Worm (Caenorhabditis elegans): ENCODE data around the gene ssl-1.

The ssl-1 gene

ce11 chrIII:12764241-12764640 is 49.9 kb downstream of the ssl-1 start, which contains the start of the genes irld-19 and irld-61:
Gene irld-19, minus strand, starts transcription at chrIII:12764341.
Gene irld-61, plus strand, starts transcription at chrIII:12764553.
- no peak for TF ChIP-seq sea-1 (GFP tag; conservative IDR thresholded peaks at IDR 0.05)
- no peak for TF ChIP-seq hmg-4 (GFP tag; optimal IDR thresholded peaks at IDR 0.05)
- no peak for TF ChIP-seq tbx-37 (GFP tag; conservative IDR thresholded peaks at IDR 0.05)
- TF ChIP-seq aly-1 (tag; optimal IDR thresholded peaks at IDR 0.05): no peak
- TF ChIP-seq pes-1 (GFP tag; IDR thresholded peaks at IDR 0.05): no peak
- TF ChIP-seq F13C5.2 (tag; optimal IDR thresholded peaks at IDR 0.05): no peak
- no peak for TF ChIP-seq scrt-1 (GFP tag; IDR thresholded peaks at IDR 0.05)
- TF ChIP-seq hnd-1 (tag; optimal IDR thresholded peaks at IDR 0.05): no peak
- no peak for TF ChIP-seq tra-4 (tag; optimal IDR thresholded peaks at IDR 0.05)
- no peak for TF ChIP-seq B0310.2 (tag; optimal IDR thresholded peaks at IDR 0.05)
- no peak for TF ChIP-seq ceh-36 (tag; optimal IDR thresholded peaks at IDR 0.05)
- TF ChIP-seq ets-7 (tag; optimal IDR thresholded peaks at IDR 0.05): no peak
- TF ChIP-seq tbx-11 (GFP tag; IDR thresholded peaks at IDR 0.05): no peak

- TF ChIP-seq hmg-4 (GFP tag; optimal IDR thresholded peaks at IDR 0.05) (no peak), ceh-13 (GFP tag; optimal IDR thresholded peaks at IDR 0.05) (no peak), F13C5.2 (tag; optimal IDR thresholded peaks at IDR 0.05) (no peak), scrt-1 (GFP tag; IDR thresholded peaks at IDR 0.05) (no peak), hmbx-1 (tag; optimal IDR thresholded peaks at IDR 0.05) (no peak), B0310.2 (tag; optimal IDR thresholded peaks at IDR 0.05) (no peak), ets-7 (tag; optimal IDR thresholded peaks at IDR 0.05) (no peak)
These were observed 59.4 kb downstream of the ssl-1 start for ce11 chrIII:12773753-12774152.

DNA sequence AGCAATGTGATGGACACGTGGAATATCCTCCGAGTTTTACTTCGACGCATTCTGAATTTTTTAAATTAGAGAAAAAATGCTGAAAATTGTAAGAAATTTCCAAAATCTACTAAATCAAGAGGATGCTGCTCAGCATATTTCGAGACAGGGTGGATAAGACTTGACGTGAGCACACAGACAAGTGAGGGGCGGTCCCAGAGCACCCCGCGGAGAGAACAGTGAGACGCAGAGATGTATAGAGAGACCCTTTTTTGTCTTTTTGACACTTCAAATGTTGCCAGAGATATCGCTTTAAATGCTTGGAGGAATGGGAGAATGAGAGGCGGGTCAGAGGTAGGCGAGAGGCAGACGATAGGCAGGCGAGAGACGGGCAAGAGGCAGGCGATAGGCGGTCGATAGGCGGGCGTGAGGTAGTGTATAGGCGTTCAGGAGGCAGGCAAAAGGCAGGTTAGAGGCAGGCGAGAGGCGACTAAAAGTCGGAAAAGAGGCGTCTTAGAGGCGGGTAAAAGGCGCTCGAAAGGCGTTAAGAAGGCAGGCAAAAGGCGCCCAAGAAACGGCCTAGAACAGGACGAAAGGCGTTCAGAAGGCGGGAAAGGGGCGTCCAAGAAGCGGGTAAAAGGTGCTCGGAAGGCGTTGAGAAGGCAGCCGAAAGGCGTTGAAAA is 65.4 kb downstream of the ssl-1 start, which contains the start of gene gab-1:
TSS of gene gab-1 (minus strand) at position 51 of the 662 bp plus-strand sequence.
- TF ChIP-seq F13C5.2 (tag; optimal IDR thresholded peaks at IDR 0.05) (no peak), scrt-1 (GFP tag; IDR thresholded peaks at IDR 0.05) (no peak), B0310.2 (tag; optimal IDR thresholded peaks at IDR 0.05) (no peak), hmg-4 (GFP tag; optimal IDR thresholded peaks at IDR 0.05) (no peak)

DNA sequence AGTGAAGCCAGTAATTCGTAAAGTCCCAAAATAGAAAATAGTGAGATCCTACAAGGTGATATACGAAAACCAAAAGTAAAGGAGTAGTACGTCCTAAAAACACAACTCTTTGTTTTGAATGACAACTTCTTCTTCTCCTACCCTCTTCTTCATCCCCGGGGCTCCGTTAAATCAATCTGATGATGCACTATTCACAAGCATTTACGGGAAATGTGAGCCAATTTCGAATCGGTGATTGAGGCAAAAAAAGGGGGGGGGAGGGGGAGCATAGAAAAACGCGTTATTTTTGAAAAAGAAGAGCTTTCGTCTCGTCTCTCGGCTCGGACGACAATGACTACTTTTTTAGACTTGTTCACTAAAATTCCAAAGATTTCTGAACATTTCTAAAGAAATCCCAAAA is 69.5 kb downstream of the ssl-1 start:
- no peak for TF ChIP-seq ama-1 (optimal IDR thresholded peaks at IDR 0.05)
- no peak for TF ChIP-seq ceh-13 (GFP tag; optimal IDR thresholded peaks at IDR 0.05)
- TF ChIP-seq ets-7 (tag; optimal IDR thresholded peaks at IDR 0.05): no peak
- TF ChIP-seq hmbx-1 (tag; optimal IDR thresholded peaks at IDR 0.05): no peak
- no peak for TF ChIP-seq pes-1 (GFP tag; IDR thresholded peaks at IDR 0.05)
- no peak for TF ChIP-seq ceh-36 (tag; optimal IDR thresholded peaks at IDR 0.05)
- TF ChIP-seq tra-4 (tag; optimal IDR thresholded peaks at IDR 0.05): no peak
- TF ChIP-seq tbx-11 (GFP tag; IDR thresholded peaks at IDR 0.05): no peak
- TF ChIP-seq hmg-4 (GFP tag; optimal IDR thresholded peaks at IDR 0.05): no peak
- no peak for TF ChIP-seq aly-1 (tag; optimal IDR thresholded peaks at IDR 0.05)

ce11 chrIII:12784854-12785253 is 70.5 kb downstream of the ssl-1 start, which contains the start of gene lgc-37:
Gene lgc-37, plus strand, starts transcription at chrIII:12785154.
- TF ChIP-seq pes-1 (GFP tag; IDR thresholded peaks at IDR 0.05): no peak
- TF ChIP-seq ceh-36 (tag; optimal IDR thresholded peaks at IDR 0.05): no peak
- TF ChIP-seq hmg-4 (GFP tag; optimal IDR thresholded peaks at IDR 0.05): no peak
- no peak for TF ChIP-seq tbx-37 (GFP tag; conservative IDR thresholded peaks at IDR 0.05)
- no peak for TF ChIP-seq ceh-13 (GFP tag; optimal IDR thresholded peaks at IDR 0.05)
- TF ChIP-seq ama-1 (optimal IDR thresholded peaks at IDR 0.05): no peak
- no peak for TF ChIP-seq flt-1 (GFP tag; IDR thresholded peaks at IDR 0.05)
- TF ChIP-seq scrt-1 (GFP tag; IDR thresholded peaks at IDR 0.05): no peak
- no peak for TF ChIP-seq B0310.2 (tag; optimal IDR thresholded peaks at IDR 0.05)
- no peak for TF ChIP-seq tbx-11 (GFP tag; IDR thresholded peaks at IDR 0.05)
- no peak for TF ChIP-seq hnd-1 (tag; optimal IDR thresholded peaks at IDR 0.05)
- TF ChIP-seq tra-4 (tag; optimal IDR thresholded peaks at IDR 0.05): no peak
- no peak for TF ChIP-seq hmbx-1 (tag; optimal IDR thresholded peaks at IDR 0.05)
- TF ChIP-seq aly-1 (tag; optimal IDR thresholded peaks at IDR 0.05): no peak
- no peak for TF ChIP-seq sea-1 (GFP tag; conservative IDR thresholded peaks at IDR 0.05)

DNA sequence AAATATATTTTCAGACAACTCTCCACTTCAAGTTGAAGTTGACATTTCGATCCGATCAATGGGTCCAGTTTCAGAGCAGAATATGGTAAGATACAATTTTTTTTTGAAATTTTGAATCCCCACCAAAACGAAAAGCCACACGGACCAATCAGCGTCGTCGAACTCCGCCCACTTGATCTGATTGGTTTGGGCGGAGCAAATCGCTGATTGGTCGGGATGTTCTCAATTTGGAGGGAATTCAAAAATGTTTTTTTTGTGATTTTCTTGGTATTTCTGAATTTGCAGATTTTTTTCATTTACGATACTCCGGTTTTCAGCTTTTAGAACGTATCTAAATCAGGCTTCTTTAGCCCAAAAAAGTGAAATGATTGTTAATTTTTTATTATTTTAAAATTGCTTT is 71.1 kb downstream of the ssl-1 start:
- no peak for TF ChIP-seq pes-1 (GFP tag; IDR thresholded peaks at IDR 0.05)
- no peak for TF ChIP-seq hmbx-1 (tag; optimal IDR thresholded peaks at IDR 0.05)
- TF ChIP-seq ama-1 (optimal IDR thresholded peaks at IDR 0.05): no peak

- TF ChIP-seq hmg-4 (GFP tag; optimal IDR thresholded peaks at IDR 0.05) (no peak), ceh-13 (GFP tag; optimal IDR thresholded peaks at IDR 0.05) (no peak), F13C5.2 (tag; optimal IDR thresholded peaks at IDR 0.05) (no peak), scrt-1 (GFP tag; IDR thresholded peaks at IDR 0.05) (no peak), ets-7 (tag; optimal IDR thresholded peaks at IDR 0.05) (no peak), pes-1 (GFP tag; IDR thresholded peaks at IDR 0.05) (no peak), sea-1 (GFP tag; conservative IDR thresholded peaks at IDR 0.05) (no peak), B0310.2 (tag; optimal IDR thresholded peaks at IDR 0.05) (no peak), flt-1 (GFP tag; IDR thresholded peaks at IDR 0.05) (no peak), ceh-36 (tag; optimal IDR thresholded peaks at IDR 0.05) (no peak), ama-1 (optimal IDR thresholded peaks at IDR 0.05) (no peak), tbx-37 (GFP tag; conservative IDR thresholded peaks at IDR 0.05) (no peak), tbx-11 (GFP tag; IDR thresholded peaks at IDR 0.05) (no peak), tra-4 (tag; optimal IDR thresholded peaks at IDR 0.05) (no peak), hnd-1 (tag; optimal IDR thresholded peaks at IDR 0.05) (no peak), hmbx-1 (tag; optimal IDR thresholded peaks at IDR 0.05) (no peak), aly-1 (tag; optimal IDR thresholded peaks at IDR 0.05) (no peak)
These were observed 73.9 kb downstream of the ssl-1 start for ce11 chrIII:12788239-12788638.

- no peak for TF ChIP-seq hmg-4 (GFP tag; optimal IDR thresholded peaks at IDR 0.05)
- no peak for TF ChIP-seq tbx-11 (GFP tag; IDR thresholded peaks at IDR 0.05)
- no peak for TF ChIP-seq hnd-1 (tag; optimal IDR thresholded peaks at IDR 0.05)
- TF ChIP-seq ceh-13 (GFP tag; optimal IDR thresholded peaks at IDR 0.05): no peak
- no peak for TF ChIP-seq scrt-1 (GFP tag; IDR thresholded peaks at IDR 0.05)
These were observed 75.1 kb downstream of the ssl-1 start, which contains the start of gene BE10.1 for ce11 chrIII:12789420-12789819. Gene BE10.1, minus strand, starts transcription at chrIII:12789520.

Measured in whole organism, early embryonic.